Worm (Caenorhabditis elegans) whole organism, early embryonic: ENCODE results near the gene B0454.6.

Experiments
- B0310.2 ChIP-seq: sonication (generic microtip); optimal IDR thresholded peaks from 2 replicates; lab custom pipeline; 2016; ENCODE audit warnings: mild to moderate bottlenecking, missing genetic modification characterization, missing compliant biosample characterization
- F13C5.2 ChIP-seq: sonication (generic microtip); optimal IDR thresholded peaks from 2 replicates; lab custom pipeline; 2017; ENCODE audit warnings: mild to moderate bottlenecking, missing genetic modification characterization, inconsistent platforms, missing compliant biosample characterization
- aly-1 ChIP-seq: sonication (generic microtip); optimal IDR thresholded peaks from 2 replicates; lab custom pipeline; 2016; ENCODE audit warnings: missing genetic modification characterization, missing compliant biosample characterization
- ama-1 ChIP-seq: fragments of 150-350 bp; optimal IDR thresholded peaks from 2 replicates; lab custom pipeline; 2014
- ceh-13 ChIP-seq: fragments of 200-800 bp; sonication (Bioruptor generic); optimal IDR thresholded peaks from 2 replicates; lab custom pipeline; 2018; ENCODE audit warnings: mild to moderate bottlenecking, missing genetic modification characterization, missing compliant biosample characterization
- ceh-36 ChIP-seq: sonication (generic microtip); optimal IDR thresholded peaks from 2 replicates; lab custom pipeline; 2016; ENCODE audit warnings: missing genetic modification characterization, inconsistent platforms, missing compliant biosample characterization
- ets-7 ChIP-seq: sonication (generic microtip); optimal IDR thresholded peaks from 2 replicates; lab custom pipeline; 2016; ENCODE audit warnings: missing genotype, missing genetic modification characterization, missing compliant biosample characterization
- flt-1 ChIP-seq: fragments of 200-800 bp; sonication (Bioruptor generic); IDR thresholded peaks from 2 replicates; pipeline ENCODE4 v1.3.6; 2022; ENCODE audit warnings: missing genetic modification characterization, missing compliant biosample characterization
- hmbx-1 ChIP-seq: sonication (generic microtip); optimal IDR thresholded peaks from 2 replicates; lab custom pipeline; 2016; ENCODE audit warnings: mild to moderate bottlenecking, missing genetic modification characterization, missing compliant biosample characterization
- hmg-4 ChIP-seq: fragments of 200-800 bp; sonication (Bioruptor generic); optimal IDR thresholded peaks from 2 replicates; lab custom pipeline; 2018; ENCODE audit warnings: mild to moderate bottlenecking, missing genetic modification characterization, missing compliant biosample characterization
- hnd-1 ChIP-seq: sonication (generic microtip); optimal IDR thresholded peaks from 2 replicates; lab custom pipeline; 2016; ENCODE audit warnings: missing genetic modification characterization, missing compliant biosample characterization
- pes-1 ChIP-seq: fragments of 200-800 bp; sonication (Bioruptor generic); IDR thresholded peaks from 2 replicates; pipeline ENCODE4 v1.3.6; 2022; ENCODE audit warnings: missing genetic modification reagents, missing genetic modification characterization, missing compliant biosample characterization
- scrt-1 ChIP-seq: fragments of 200-800 bp; sonication (Bioruptor generic); IDR thresholded peaks from 2 replicates; pipeline ENCODE4 v1.3.6; 2022; ENCODE audit warnings: missing genetic modification characterization, missing compliant biosample characterization
- sea-1 ChIP-seq: fragments of 200-800 bp; sonication (Bioruptor generic); conservative IDR thresholded peaks from 2 replicates; pipeline ENCODE4 v1.3.6; 2022; ENCODE audit warnings: missing genetic modification characterization, missing compliant biosample characterization
- tbx-11 ChIP-seq: fragments of 200-800 bp; sonication (Bioruptor generic); IDR thresholded peaks from 2 replicates; pipeline ENCODE4 v1.3.6; 2022; ENCODE audit warnings: missing genetic modification characterization, missing compliant biosample characterization
- tbx-37 ChIP-seq: fragments of 200-800 bp; sonication (Bioruptor generic); conservative IDR thresholded peaks from 2 replicates; pipeline ENCODE4 v1.3.6; 2022; ENCODE audit warnings: missing genetic modification reagents, missing genetic modification characterization, missing compliant biosample characterization
- tra-4 ChIP-seq: sonication (generic microtip); optimal IDR thresholded peaks from 2 replicates; lab custom pipeline; 2017; ENCODE audit warnings: missing genetic modification characterization, missing compliant biosample characterization

Gene B0454.6

DNA sequence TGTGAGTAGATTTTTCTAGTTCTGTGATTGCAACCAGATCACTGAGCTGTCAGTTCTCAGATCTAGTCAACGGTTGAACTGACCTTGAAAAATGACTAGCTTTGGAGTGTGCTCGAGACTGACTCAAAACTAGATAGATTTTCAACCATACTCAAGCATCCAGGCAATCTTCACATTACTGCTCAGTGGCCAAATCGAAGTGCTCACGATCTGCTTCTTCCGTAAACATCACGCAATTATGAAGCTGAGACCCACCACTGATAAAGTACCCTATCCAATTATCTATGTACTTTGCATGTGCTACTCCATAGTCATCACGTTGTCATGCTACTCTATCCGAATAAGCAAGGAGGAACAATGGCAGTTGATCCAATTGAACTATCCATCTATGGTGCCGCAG is 18.8 kb downstream of the B0454.6 start:
- no peak for TF ChIP-seq ceh-36 (tag; lab: Kevin White, UChicago)

DNA sequence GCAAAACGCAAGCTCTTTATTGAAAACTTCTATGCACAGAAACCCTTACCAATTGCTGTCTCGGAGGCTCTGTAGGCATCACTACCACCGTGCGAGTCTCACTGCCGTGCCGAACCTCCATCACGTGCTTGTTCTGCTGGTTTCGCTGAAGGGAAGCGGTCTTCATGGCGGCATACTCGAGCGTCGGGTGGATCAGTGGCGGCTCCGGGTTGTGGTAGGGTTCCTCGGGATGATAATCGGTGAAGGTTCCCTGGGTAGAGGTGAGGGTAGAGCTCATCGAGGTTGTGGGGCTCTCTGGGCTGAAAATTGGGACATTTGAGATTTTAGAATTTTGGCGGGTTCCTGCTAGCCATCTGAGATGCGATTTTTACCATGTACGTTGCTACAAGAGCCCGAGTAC is 20.3 kb downstream of the B0454.6 start:
- TF ChIP-seq tbx-11 (GFP tag; lab: Robert Waterston, UW): no peak
- no peak for TF ChIP-seq F13C5.2 (tag; lab: Kevin White, UChicago)
- TF ChIP-seq tra-4 (tag; lab: Kevin White, UChicago): no peak
- TF ChIP-seq ceh-13 (GFP tag; lab: Kevin White, UChicago): no peak
- no peak for TF ChIP-seq pes-1
- TF ChIP-seq tbx-37 (GFP tag; lab: Robert Waterston, UW): no peak
- TF ChIP-seq ama-1 (lab: Kevin White, UChicago): no peak
- TF ChIP-seq scrt-1: no peak
- no peak for TF ChIP-seq B0310.2 (tag; lab: Kevin White, UChicago)
- no peak for TF ChIP-seq sea-1 (GFP tag; lab: Robert Waterston, UW)
- TF ChIP-seq ets-7 (tag; lab: Kevin White, UChicago): no peak
- no peak for TF ChIP-seq hmg-4
- TF ChIP-seq flt-1 (GFP tag; lab: Robert Waterston, UW): no peak
- no peak for TF ChIP-seq hmbx-1 (tag; lab: Kevin White, UChicago)

DNA sequence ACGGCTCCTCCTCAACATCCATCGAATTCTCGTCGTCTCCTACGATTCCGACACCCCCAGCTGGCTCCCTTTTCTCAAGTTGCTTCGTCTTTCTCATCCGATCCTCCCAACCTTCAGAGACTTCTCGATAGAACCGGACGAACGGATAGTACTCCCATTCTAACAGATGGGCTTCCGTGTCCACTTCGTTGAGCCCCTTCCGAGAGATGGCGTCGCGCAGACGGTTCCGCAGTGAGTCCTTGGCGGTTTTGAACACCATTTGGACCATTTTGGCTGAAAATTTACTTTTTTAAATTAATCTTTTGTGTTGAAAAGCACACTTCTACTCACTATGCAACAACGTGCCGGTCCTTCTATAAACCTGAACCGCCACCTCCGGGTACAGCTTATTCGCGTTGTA is 21.1 kb downstream of the B0454.6 start:
- no peak for TF ChIP-seq F13C5.2 (tag; lab: Kevin White, UChicago)
- TF ChIP-seq sea-1 (GFP tag; lab: Robert Waterston, UW): no peak
- TF ChIP-seq tbx-11 (GFP tag; lab: Robert Waterston, UW): no peak

DNA sequence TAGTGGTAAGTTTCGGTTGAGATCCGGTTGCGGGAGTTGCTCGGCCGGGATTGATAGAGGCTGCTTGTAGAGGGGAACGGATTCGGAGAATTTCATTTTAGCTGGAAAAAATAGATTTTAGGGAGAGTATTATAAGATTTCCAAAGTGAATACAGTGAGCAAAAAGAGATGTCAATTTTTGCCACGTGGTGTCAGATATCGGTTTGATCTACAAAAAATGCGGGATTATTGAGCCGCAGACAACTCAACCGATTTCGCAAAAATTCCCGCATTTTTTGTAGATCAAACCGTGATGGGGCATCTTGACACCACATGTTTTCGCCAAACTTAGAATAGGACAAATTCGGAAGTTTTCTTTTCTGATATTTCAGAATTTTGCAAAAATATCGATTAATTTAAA is 21.6 kb downstream of the B0454.6 start, which contains the start of gene lido-13:
lido-13 (minus strand) TSS at position 101 of the 400 bp plus-strand sequence.
- no peak for TF ChIP-seq ets-7 (tag; lab: Kevin White, UChicago)
- no peak for TF ChIP-seq pes-1
- no peak for TF ChIP-seq tbx-37 (GFP tag; lab: Robert Waterston, UW)
- no peak for TF ChIP-seq aly-1 (tag; lab: Kevin White, UChicago)
- no peak for TF ChIP-seq sea-1 (GFP tag; lab: Robert Waterston, UW)
- TF ChIP-seq tra-4 (tag; lab: Kevin White, UChicago): no peak
- TF ChIP-seq B0310.2 (tag; lab: Kevin White, UChicago): no peak
- no peak for TF ChIP-seq hnd-1 (tag; lab: Kevin White, UChicago)
- TF ChIP-seq flt-1 (GFP tag; lab: Robert Waterston, UW): no peak
- TF ChIP-seq ceh-13 (GFP tag; lab: Kevin White, UChicago): no peak
- no peak for TF ChIP-seq hmbx-1 (tag; lab: Kevin White, UChicago)
- TF ChIP-seq ceh-36 (tag; lab: Kevin White, UChicago): no peak
- TF ChIP-seq F13C5.2 (tag; lab: Kevin White, UChicago): no peak
- TF ChIP-seq tbx-11 (GFP tag; lab: Robert Waterston, UW): no peak
- TF ChIP-seq ama-1 (lab: Kevin White, UChicago): no peak
- no peak for TF ChIP-seq scrt-1
- no peak for TF ChIP-seq hmg-4

DNA sequence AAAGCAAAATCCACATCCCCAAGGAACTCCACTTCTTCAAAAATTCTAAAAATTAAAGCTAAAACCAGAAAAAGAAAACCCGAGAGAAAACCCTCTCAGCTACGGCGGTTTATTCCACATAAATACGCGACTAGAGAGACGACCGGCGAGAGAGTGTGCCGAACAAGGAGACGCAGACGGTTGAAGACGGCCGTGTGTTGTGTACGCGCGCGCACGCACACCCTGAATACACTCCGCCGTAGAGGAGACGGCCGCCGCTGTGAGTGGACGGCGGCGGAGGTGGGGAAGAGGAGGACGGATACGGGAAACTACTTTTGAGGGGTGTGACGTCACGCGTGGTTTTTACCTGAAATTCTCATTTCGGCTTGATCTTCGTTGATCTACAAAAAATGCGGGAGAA is 22.0 kb downstream of the B0454.6 start:
- TF ChIP-seq hmg-4 (no peak), ceh-13 (GFP tag; lab: Kevin White, UChicago) (no peak), B0310.2 (tag; lab: Kevin White, UChicago) (no peak), tra-4 (tag; lab: Kevin White, UChicago) (no peak), aly-1 (tag; lab: Kevin White, UChicago) (peak; percentile 36), F13C5.2 (tag; lab: Kevin White, UChicago) (no peak)

DNA sequence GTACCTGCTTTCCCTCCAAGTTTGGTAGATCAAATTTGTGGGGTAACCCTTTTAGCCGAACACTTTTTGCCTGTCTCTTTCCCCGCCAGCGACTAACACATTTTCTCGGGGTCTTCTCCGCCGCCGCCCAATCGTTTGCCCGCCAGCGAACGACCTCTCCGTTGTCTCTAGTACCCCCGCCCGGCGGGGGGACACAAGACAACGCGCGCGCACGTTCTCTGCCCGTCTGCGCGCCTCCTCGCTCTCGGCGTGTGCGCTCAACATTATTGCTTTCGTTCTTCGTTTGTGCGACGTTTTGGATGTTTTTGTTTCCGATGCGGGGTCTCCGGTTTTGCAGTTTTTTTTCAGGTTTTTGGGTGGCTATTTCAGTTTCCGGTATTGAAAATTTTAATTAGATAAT is 23.0 kb downstream of the B0454.6 start:
- TF ChIP-seq B0310.2 (tag; lab: Kevin White, UChicago) (no peak), ceh-36 (tag; lab: Kevin White, UChicago) (peak; percentile 9), aly-1 (tag; lab: Kevin White, UChicago) (peak; percentile 9), hmg-4 (peak; percentile 44), F13C5.2 (tag; lab: Kevin White, UChicago) (peak; percentile 49)

DNA sequence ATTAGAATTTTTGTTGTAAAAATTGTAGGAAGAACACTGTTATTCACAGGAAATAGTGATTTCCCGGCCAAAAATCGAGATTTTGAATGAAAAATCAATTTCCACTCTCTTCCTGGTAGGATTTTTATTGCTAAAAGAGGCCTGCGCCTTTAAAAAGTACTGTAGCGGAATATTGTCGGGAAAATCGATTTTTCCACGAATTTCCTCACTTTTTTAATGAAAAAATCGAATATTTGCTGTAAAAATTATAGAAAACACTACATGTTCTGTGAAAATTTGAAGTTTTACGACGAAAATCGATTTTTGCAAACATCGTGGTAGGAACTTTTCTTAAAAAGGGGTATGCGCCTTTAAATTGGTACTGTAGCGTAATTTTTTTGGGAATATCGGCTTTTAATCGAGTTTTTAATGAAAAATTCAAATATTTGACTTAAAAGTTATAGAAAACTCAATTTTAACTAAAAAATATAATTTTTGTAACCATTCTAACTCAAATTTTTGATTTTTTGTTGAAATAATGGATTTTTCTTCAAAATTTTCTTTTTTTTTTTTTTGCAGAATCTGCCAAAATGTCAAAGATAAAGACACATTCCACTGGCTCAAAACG is 23.8 kb downstream of the B0454.6 start, which contains the start of gene lin-8:
lin-8 (plus strand) TSS at position 557 of the 607 bp plus-strand sequence.
- TF ChIP-seq flt-1 (GFP tag; lab: Robert Waterston, UW): no peak
- TF ChIP-seq hnd-1 (tag; lab: Kevin White, UChicago): no peak
- TF ChIP-seq F13C5.2 (tag; lab: Kevin White, UChicago): no peak
- no peak for TF ChIP-seq hmg-4
- no peak for TF ChIP-seq ceh-36 (tag; lab: Kevin White, UChicago)
- no peak for TF ChIP-seq B0310.2 (tag; lab: Kevin White, UChicago)
- TF ChIP-seq tbx-37 (GFP tag; lab: Robert Waterston, UW): no peak
- no peak for TF ChIP-seq sea-1 (GFP tag; lab: Robert Waterston, UW)
- no peak for TF ChIP-seq tbx-11 (GFP tag; lab: Robert Waterston, UW)
- TF ChIP-seq pes-1: no peak
- no peak for TF ChIP-seq scrt-1
- TF ChIP-seq ama-1 (lab: Kevin White, UChicago): no peak
- no peak for TF ChIP-seq tra-4 (tag; lab: Kevin White, UChicago)
- TF ChIP-seq aly-1 (tag; lab: Kevin White, UChicago): no peak

DNA sequence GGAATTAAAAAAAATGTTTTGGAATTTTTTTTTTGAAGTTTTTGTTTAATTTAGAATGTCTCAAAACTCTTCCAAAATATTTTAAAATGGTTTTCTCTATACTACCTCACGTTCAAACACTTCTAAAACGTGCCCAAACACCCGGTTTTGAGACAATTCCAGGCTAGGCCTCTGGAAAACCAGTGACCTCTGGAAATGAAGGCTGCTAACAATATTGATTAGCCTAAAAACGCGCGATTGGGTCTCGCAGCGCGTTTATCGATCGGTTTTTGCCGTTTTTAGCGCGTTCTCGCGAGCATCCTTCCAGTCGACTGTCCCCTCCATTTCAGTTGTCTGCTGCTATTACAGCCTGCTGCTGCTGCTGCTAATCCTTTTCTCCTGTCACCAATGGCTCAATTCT is 28.2 kb downstream of the B0454.6 start, which contains the start of gene Y25C1A.6:
Y25C1A.6 (plus strand) TSS at position 301 of the 400 bp plus-strand sequence.
- no peak for TF ChIP-seq ama-1 (lab: Kevin White, UChicago)
- TF ChIP-seq hmbx-1 (tag; lab: Kevin White, UChicago): no peak
- no peak for TF ChIP-seq scrt-1
- TF ChIP-seq hmg-4: no peak
- no peak for TF ChIP-seq B0310.2 (tag; lab: Kevin White, UChicago)
- no peak for TF ChIP-seq tra-4 (tag; lab: Kevin White, UChicago)
- TF ChIP-seq pes-1: no peak
- TF ChIP-seq ets-7 (tag; lab: Kevin White, UChicago): no peak
- TF ChIP-seq aly-1 (tag; lab: Kevin White, UChicago): no peak
- no peak for TF ChIP-seq ceh-36 (tag; lab: Kevin White, UChicago)
- TF ChIP-seq tbx-37 (GFP tag; lab: Robert Waterston, UW): no peak
- no peak for TF ChIP-seq hnd-1 (tag; lab: Kevin White, UChicago)
- no peak for TF ChIP-seq sea-1 (GFP tag; lab: Robert Waterston, UW)
- no peak for TF ChIP-seq F13C5.2 (tag; lab: Kevin White, UChicago)
- no peak for TF ChIP-seq ceh-13 (GFP tag; lab: Kevin White, UChicago)
- no peak for TF ChIP-seq tbx-11 (GFP tag; lab: Robert Waterston, UW)
- TF ChIP-seq flt-1 (GFP tag; lab: Robert Waterston, UW): no peak
